Worm (Caenorhabditis elegans): ENCODE results near the gene Y41D4B.6.

The Y41D4B.6 gene

ce11 chrIV:1682066-1682465, 48.5 kb downstream of the Y41D4B.6 start, which contains the start of gene Y41D4B.24:
Y41D4B.24 (minus strand) TSS chrIV:1682166.
- TF ChIP-seq ztf-23 (GFP tag; IDR thresholded peaks at IDR 0.05) (no peak), T22C8.4 (GFP tag; IDR thresholded peaks at IDR 0.05) (no peak), klf-2 (GFP tag; conservative IDR thresholded peaks at IDR 0.05) (no peak), ref-1 (GFP tag; conservative IDR thresholded peaks at IDR 0.05) (no peak)
